Worm (Caenorhabditis elegans) whole organism, L2 larva: ENCODE data around the gene W02B12.16.

Experiments
- ceh-82 ChIP-seq: fragments of 150-350 bp; optimal IDR thresholded peaks from 2 replicates; lab custom pipeline; 2014; ENCODE audit warnings: missing biosample characterization, missing genetic modification characterization
- dmd-4 ChIP-seq: sonication (generic microtip); optimal IDR thresholded peaks from 2 replicates; lab custom pipeline; 2017; ENCODE audit warnings: missing biosample characterization, missing genetic modification characterization
- fos-1 ChIP-seq: fragments of 150-350 bp; optimal IDR thresholded peaks from 2 replicates; lab custom pipeline; 2014; ENCODE audit warnings: missing biosample characterization, missing genetic modification characterization
- mab-5 ChIP-seq: fragments of 150-350 bp; optimal IDR thresholded peaks from 2 replicates; lab custom pipeline; 2014; ENCODE audit warnings: missing biosample characterization, missing genetic modification characterization
- unc-62 ChIP-seq: fragments of 150-350 bp; optimal IDR thresholded peaks from 2 replicates; lab custom pipeline; 2014; ENCODE audit warnings: missing biosample characterization, missing genetic modification reagents, missing genetic modification characterization

DNA sequence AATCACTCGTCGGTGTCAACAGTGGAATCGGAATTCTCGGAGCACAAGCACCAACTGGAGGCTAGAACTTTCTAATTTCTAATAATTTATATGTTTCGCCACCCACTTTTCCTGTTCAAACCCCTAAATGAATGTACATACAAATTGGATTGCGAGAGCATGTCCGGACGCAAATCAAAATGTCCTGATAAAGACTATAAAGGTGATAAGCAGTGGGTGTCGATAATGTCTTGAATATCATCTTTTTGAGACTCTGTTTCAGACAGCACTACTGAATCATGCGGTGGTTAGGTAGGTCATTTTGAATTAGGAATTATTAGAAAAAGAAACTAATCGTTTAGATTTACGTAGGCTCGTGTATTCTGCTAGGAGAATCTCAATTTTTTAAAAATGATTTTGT lies 27.6 kb downstream of the W02B12.16 start, which contains the start of gene W02B12.1:
- TF ChIP-seq mab-5 (tag; lab: Kevin White, UChicago) (no peak), ceh-82 (tag; lab: Kevin White, UChicago) (no peak), fos-1 (tag; lab: Kevin White, UChicago) (peak; percentile 79), unc-62 (no peak), dmd-4 (tag; lab: Kevin White, UChicago) (no peak)
